Fruit fly (Drosophila melanogaster): ENCODE results near the gene CG11586.

Gene CG11586

DNA sequence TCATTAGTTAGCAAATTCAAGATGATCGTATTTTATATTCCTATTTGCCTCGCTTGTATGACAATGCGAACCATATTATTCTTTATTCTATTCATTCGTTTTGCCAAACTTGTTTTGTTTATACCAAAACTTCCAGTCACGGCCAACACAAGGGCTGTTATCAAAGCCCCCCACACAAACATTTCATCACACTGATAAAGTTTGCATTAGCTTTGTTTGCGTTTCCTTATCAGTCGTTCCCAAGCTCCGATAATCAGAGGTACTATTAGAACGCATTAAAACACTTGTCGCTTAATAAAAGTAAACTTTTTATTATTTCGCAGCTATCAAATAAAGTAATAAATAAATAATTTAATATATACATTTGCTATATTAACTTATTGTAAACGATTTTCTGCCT, 31.4 kb upstream of the CG11586 start:
- TF ChIP-seq CG4496 (GFP tag; IDR thresholded peaks at IDR 0.05) (no peak), CG32121 (GFP tag; IDR thresholded peaks at IDR 0.05) (no peak), D1 (tag; optimal IDR thresholded peaks at IDR 0.05) (no peak), Pif1B (GFP tag; optimal IDR thresholded peaks at IDR 0.05) (no peak), CG8159 (tag; optimal IDR thresholded peaks at IDR 0.05) (no peak), EcR (GFP tag; optimal IDR thresholded peaks at IDR 0.05) (no peak), CG10348 (GFP tag; IDR thresholded peaks at IDR 0.05) (no peak), CG17806 (tag; optimal IDR thresholded peaks at IDR 0.05) (no peak), CG15710 (tag; optimal IDR thresholded peaks at IDR 0.05) (no peak), gl (tag; optimal IDR thresholded peaks at IDR 0.05) (no peak)

DNA sequence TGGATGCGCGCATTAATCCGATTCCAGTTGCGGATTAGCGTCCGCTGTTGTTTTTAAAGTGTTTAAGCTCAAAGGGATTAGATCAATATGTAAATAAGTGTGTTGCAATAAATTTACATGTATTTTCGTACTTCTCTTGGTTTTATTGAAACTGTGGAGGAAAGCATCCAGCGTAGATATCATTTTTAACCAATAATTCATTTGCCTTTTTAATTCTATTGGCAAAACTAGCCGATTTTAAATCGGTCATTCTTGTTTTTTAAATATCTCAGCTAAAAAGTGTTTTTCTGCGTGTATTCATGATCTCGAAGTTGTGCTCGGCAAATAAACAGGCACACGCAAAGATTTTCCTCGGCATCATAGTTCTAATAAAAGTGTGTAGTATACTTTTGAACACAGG, 31.0 kb upstream of the CG11586 start:
- no peak for TF ChIP-seq CG15710 (tag; optimal IDR thresholded peaks at IDR 0.05)
- no peak for TF ChIP-seq CG14655 (GFP tag; optimal IDR thresholded peaks at IDR 0.05)
- no peak for TF ChIP-seq CG9948 (tag; optimal IDR thresholded peaks at IDR 0.05)
- TF ChIP-seq CG4496 (GFP tag; IDR thresholded peaks at IDR 0.05), result 0 out of 3 replicates have a peak, but pooled peaks have one; percentile 12

DNA sequence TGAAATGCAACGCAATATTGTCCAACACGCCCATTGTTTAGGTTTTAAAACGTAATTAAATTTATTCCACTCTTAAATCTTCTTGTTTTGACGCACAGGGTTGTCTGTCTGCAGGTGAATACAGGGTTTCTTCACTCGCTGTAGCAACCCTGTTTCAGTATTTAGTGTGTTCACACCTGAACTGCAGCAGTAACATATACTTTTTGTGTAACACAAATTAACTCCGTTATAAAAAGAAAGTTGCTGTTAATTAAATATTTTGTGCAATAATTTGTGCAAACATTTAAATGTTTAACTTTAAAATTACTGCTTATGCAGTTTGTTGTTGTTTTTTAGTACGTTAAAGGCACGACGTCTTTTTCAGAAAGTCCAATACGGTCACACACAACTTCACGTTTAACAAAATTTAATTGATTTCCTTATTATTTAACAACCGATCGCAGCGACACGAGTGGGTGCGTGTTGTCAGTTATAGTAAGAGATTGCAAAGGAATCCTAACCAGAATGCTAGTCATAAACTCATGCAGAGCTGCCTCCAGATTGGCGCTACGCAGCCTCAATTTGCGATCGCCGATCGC, 29.9 kb upstream of the CG11586 start, which contains the start of the genes CG15012 and Fdx2:
CG15012 (minus strand) TSS at position 127 of the 578 bp plus-strand sequence.
Fdx2 (plus strand) TSS at position 363 of the 578 bp plus-strand sequence.
- peak; percentile 16 for TF ChIP-seq CG15710 (tag; optimal IDR thresholded peaks at IDR 0.05)
- TF ChIP-seq CG13204 (GFP tag; optimal IDR thresholded peaks at IDR 0.05), result no peak
- peak; percentile 7 for TF ChIP-seq CG17806 (tag; optimal IDR thresholded peaks at IDR 0.05)

DNA sequence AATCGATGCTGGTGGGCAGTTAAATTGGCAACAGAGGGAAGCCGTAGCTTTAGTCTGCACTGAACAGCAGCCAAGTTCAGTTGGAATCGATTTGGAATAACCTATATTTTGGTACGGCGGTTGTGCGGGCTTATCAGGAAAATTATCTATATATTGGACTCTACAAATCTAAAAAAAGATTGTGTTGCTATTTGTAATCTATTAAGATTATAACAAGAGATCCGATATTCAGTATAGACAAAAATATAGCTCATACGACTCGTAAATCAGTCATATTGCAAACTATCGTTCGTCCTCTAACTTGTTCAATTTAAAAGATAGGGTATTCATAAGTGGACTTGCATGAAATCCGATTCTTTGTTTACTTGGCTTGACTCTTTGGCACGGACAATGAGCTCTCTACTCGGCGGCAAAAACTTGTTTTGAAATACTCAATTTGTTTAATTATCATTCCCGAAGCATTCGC, 26.4 kb upstream of the CG11586 start, which contains the start of gene Hexo1:
Hexo1 (plus strand) TSS at position 51 of the 466 bp plus-strand sequence.
- TF ChIP-seq Ets98B (GFP tag; IDR thresholded peaks at IDR 0.05), result peak; percentile 52
- peak; percentile 55 for TF ChIP-seq CG8301 (tag; optimal IDR thresholded peaks at IDR 0.05)
- 0 out of 3 replicates have a peak, but pooled peaks have one; percentile 30 for TF ChIP-seq CG4496 (GFP tag; IDR thresholded peaks at IDR 0.05)
- TF ChIP-seq Snoo (tag; optimal IDR thresholded peaks at IDR 0.05), result peak; percentile 65
- peak; percentile 38; the same call in 1 of the 2 replicates for TF ChIP-seq CG32121 (GFP tag; IDR thresholded peaks at IDR 0.05)
- TF ChIP-seq CG34367 (tag; optimal IDR thresholded peaks at IDR 0.05), result peak; percentile 53
- no peak for TF ChIP-seq CG13204 (GFP tag; optimal IDR thresholded peaks at IDR 0.05)
- TF ChIP-seq Pif1A (GFP tag; optimal IDR thresholded peaks at IDR 0.05), result no peak
- no peak for TF ChIP-seq CG10348 (GFP tag; IDR thresholded peaks at IDR 0.05)
- TF ChIP-seq Pif1B (GFP tag; optimal IDR thresholded peaks at IDR 0.05), result no peak
- TF ChIP-seq fd96Ca (GFP tag; IDR thresholded peaks at IDR 0.05), result no peak
- peak; percentile 95 for TF ChIP-seq EcR (GFP tag; optimal IDR thresholded peaks at IDR 0.05)
- peak; percentile 68 for TF ChIP-seq CG8159 (tag; optimal IDR thresholded peaks at IDR 0.05)
- peak; percentile 44 for TF ChIP-seq CG9948 (tag; optimal IDR thresholded peaks at IDR 0.05)
- TF ChIP-seq CG12605 (GFP tag; IDR thresholded peaks at IDR 0.05), result peak; percentile 58; the same call in 1 of the 2 replicates
- TF ChIP-seq D1 (tag; optimal IDR thresholded peaks at IDR 0.05), result no peak
- TF ChIP-seq CG15710 (tag; optimal IDR thresholded peaks at IDR 0.05), result peak; percentile 65
- TF ChIP-seq gl (tag; optimal IDR thresholded peaks at IDR 0.05), result peak; percentile 40
- TF ChIP-seq CG17806 (tag; optimal IDR thresholded peaks at IDR 0.05), result peak; percentile 49

DNA sequence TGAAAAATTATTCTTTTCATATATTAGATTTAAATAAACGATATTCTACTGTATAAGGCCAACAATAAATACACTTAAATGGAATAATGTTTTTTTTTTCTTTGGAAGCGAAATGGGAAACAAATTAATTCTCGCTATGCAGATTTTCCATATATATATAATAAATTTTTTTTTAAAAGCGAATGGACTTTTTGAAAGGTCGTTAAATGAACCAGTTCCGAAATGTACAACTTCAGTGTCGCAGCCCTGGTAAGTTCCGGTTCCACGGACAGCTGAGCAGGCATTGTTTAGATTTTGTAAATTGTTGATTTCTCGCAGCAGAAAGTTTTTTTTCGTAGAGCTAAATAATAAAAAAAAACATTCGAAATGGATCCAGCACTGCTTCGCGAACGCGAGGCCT, 24.5 kb upstream of the CG11586 start, which contains the start of gene TfIIEbeta:
TfIIEbeta (plus strand) TSS at position 255 of the 400 bp plus-strand sequence.
- peak; percentile 53 for TF ChIP-seq EcR (GFP tag; optimal IDR thresholded peaks at IDR 0.05)
- TF ChIP-seq CG4496 (GFP tag; IDR thresholded peaks at IDR 0.05), result 0 out of 3 replicates have a peak, but pooled peaks have one; percentile 29
- peak; percentile 65 for TF ChIP-seq Ets98B (GFP tag; IDR thresholded peaks at IDR 0.05)
- no peak for TF ChIP-seq fd96Ca (GFP tag; IDR thresholded peaks at IDR 0.05)
- TF ChIP-seq CG32121 (GFP tag; IDR thresholded peaks at IDR 0.05), result peak; percentile 14; the same call in 1 of the 2 replicates
- peak; percentile 25 for TF ChIP-seq CG17806 (tag; optimal IDR thresholded peaks at IDR 0.05)

DNA sequence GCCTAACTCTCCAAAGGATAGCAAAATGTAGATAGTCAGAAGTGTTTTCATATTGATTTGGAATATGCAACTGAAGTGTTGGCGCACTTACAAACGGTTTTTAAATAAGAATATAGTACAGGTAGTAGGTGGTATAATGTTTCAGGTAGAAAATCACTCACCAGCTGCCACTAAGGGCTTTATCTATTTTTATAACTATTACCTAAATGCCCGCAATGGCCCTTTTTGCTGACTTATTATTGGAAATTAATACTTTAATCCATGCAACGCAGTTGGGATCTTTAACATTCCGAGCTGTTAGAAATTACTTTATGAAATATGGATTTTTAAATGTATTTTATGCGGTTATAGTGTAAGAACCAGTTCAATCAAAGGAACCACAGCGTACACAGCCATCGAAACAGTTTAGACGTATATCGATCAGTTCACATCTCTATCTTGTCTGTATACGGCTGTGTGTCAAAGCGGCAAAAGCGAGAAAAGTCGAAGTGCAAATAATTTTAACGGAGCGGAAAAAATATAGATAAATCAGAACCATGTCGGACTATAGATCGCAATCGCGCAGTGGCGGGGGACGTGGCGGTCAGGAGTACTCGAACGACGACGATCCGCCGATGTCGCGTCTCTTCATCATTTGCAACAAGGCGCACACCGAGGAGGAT, 21.3 kb upstream of the CG11586 start, which contains the start of the genes srw and CG1316:
srw (minus strand) TSS at position 51 of the 662 bp plus-strand sequence.
CG1316 (plus strand) TSS at position 424 of the 662 bp plus-strand sequence.
- TF ChIP-seq rn (GFP tag; IDR thresholded peaks at IDR 0.05) (no peak), Snoo (tag; optimal IDR thresholded peaks at IDR 0.05) (peak; percentile 4), CG32121 (GFP tag; IDR thresholded peaks at IDR 0.05) (no peak), D1 (tag; optimal IDR thresholded peaks at IDR 0.05) (no peak), CG9948 (tag; optimal IDR thresholded peaks at IDR 0.05) (no peak), gl (tag; optimal IDR thresholded peaks at IDR 0.05) (no peak), fd96Ca (GFP tag; IDR thresholded peaks at IDR 0.05) (no peak), CG13204 (GFP tag; optimal IDR thresholded peaks at IDR 0.05) (no peak), CG8301 (tag; optimal IDR thresholded peaks at IDR 0.05) (no peak), CG4496 (GFP tag; IDR thresholded peaks at IDR 0.05) (peak; percentile 11; the same call in 1 of the 3 replicates), Pif1A (GFP tag; optimal IDR thresholded peaks at IDR 0.05) (no peak), Pif1B (GFP tag; optimal IDR thresholded peaks at IDR 0.05) (no peak), CG12605 (GFP tag; IDR thresholded peaks at IDR 0.05) (no peak)
